Worm (Caenorhabditis elegans) whole organism, early embryonic: ENCODE measurements around the gene hrpu-2.

ENCODE experiments used
- aly-1 ChIP-seq: sonication (generic microtip); optimal IDR thresholded peaks from 2 replicates; lab custom pipeline; 2016; ENCODE audit warnings: missing genetic modification characterization, missing compliant biosample characterization
- ama-1 ChIP-seq: fragments of 150-350 bp; optimal IDR thresholded peaks from 2 replicates; lab custom pipeline; 2014
- ets-7 ChIP-seq: sonication (generic microtip); optimal IDR thresholded peaks from 2 replicates; lab custom pipeline; 2016; ENCODE audit warnings: missing genotype, missing genetic modification characterization, missing compliant biosample characterization
- sea-1 ChIP-seq: fragments of 200-800 bp; sonication (Bioruptor generic); conservative IDR thresholded peaks from 2 replicates; pipeline ENCODE4 v1.3.6; 2022; ENCODE audit warnings: missing genetic modification characterization, missing compliant biosample characterization

DNA sequence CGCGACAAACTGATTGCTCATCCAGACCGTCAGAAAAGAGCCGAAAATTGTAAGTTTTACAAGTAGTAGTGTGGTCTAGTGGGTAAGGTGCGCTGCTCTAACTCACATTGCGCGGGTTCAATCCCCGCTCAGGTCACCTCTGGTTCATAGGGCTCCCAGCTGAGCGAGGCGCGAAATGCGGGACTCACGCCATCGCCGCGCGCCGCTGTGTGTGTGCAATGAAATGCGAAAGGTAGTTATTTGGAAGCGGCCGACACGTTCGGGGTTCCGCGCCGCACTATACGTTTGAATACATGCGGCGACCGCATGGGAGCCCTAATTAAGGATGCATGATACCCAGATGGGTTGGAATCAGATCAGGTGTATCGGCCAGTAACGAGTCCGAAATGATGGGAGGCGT is 68.5 kb downstream of the hrpu-2 start:
- no peak for TF ChIP-seq aly-1
- no peak for TF ChIP-seq sea-1
- TF ChIP-seq ama-1 (lab: Kevin White, UChicago): no peak
- no peak for TF ChIP-seq ets-7 (tag; lab: Kevin White, UChicago)
